Fruit fly (Drosophila melanogaster) whole organism, embryonic: ENCODE data around the gene Gs2.

Experiments
- Bgb ChIP-seq: fragments of 200-800 bp; sonication (Bioruptor generic); IDR thresholded peaks from 2 replicates; pipeline ENCODE4 v1.3.6; 2022; ENCODE audit warnings: missing biosample characterization, missing genetic modification characterization; ENCODE audit not compliant: partially characterized antibody
- CG12155 ChIP-seq: fragments of 200-800 bp; sonication (Bioruptor generic); optimal IDR thresholded peaks from 3 replicates; lab custom pipeline; 2016; ENCODE audit warnings: missing biosample characterization, missing genetic modification characterization
- CG14710 ChIP-seq: fragments of 200-800 bp; sonication (Bioruptor generic); optimal IDR thresholded peaks from 3 replicates; lab custom pipeline; 2019; ENCODE audit warnings: missing biosample characterization, mild to moderate bottlenecking, missing genetic modification characterization, moderate library complexity
- CG7271 ChIP-seq: fragments of 200-800 bp; sonication (Bioruptor generic); optimal IDR thresholded peaks from 2 replicates; lab custom pipeline; 2018; ENCODE audit warnings: missing biosample characterization, mild to moderate bottlenecking, missing genetic modification characterization, moderate library complexity
- CG9817 ChIP-seq: fragments of 200-800 bp; sonication (Bioruptor generic); optimal IDR thresholded peaks from 2 replicates; lab custom pipeline; 2018; ENCODE audit warnings: missing biosample characterization, mild to moderate bottlenecking, missing genetic modification characterization, moderate library complexity
- Chrac-16 ChIP-seq: fragments of 200-800 bp; sonication (Bioruptor generic); optimal IDR thresholded peaks from 3 replicates; lab custom pipeline; 2016; ENCODE audit warnings: missing biosample characterization, missing genetic modification characterization
- Hmr ChIP-seq: fragments of 200-800 bp; sonication (Bioruptor generic); optimal IDR thresholded peaks from 3 replicates; lab custom pipeline; 2017; ENCODE audit warnings: mild to moderate bottlenecking, missing biosample characterization, missing genetic modification reagents, missing genetic modification characterization
- jing ChIP-seq: fragments of 200-800 bp; sonication (Bioruptor generic); optimal IDR thresholded peaks from 2 replicates; lab custom pipeline; 2018; ENCODE audit warnings: missing biosample characterization, mild to moderate bottlenecking, missing genetic modification characterization
- lilli ChIP-seq: fragments of 200-800 bp; sonication (Bioruptor generic); optimal IDR thresholded peaks from 3 replicates; lab custom pipeline; 2016; ENCODE audit warnings: missing biosample characterization, missing genetic modification characterization
- so ChIP-seq: fragments of 200-800 bp; sonication (Bioruptor generic); IDR thresholded peaks from 3 replicates; pipeline ENCODE4 v1.3.6; 2022; ENCODE audit warnings: missing biosample characterization, missing genetic modification characterization

DNA sequence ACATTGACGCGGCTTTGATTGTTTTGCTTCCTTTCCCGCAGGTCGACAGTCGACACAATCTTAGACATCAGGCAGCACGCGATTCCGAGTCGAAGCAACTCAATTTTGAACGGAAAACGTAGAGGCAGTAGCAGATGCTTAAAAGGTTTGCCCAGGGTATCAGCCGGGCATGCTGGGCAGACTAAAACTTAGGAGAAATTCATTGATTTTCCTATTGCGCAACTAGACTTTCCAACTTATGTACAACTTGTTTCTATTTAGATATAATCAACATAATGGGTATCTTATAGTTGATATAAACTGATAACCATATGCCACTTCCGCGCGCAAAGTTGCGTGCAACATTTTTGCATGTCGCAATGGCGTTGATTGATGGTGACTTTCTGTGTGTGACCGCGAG lies 44.1 kb downstream of the Gs2 start:
- TF ChIP-seq Hmr (GFP tag; lab: Kevin White, UChicago) (peak; percentile 2), CG7271 (tag; lab: Kevin White, UChicago) (no peak), Bgb (no peak), jing (no peak), so (0 out of 3 replicates have a peak, but pooled peaks have one; percentile 44), CG12155 (GFP tag; lab: Kevin White, UChicago) (no peak), CG9817 (tag; lab: Kevin White, UChicago) (no peak), lilli (GFP tag; lab: Kevin White, UChicago) (peak; percentile 22), CG14710 (tag; lab: Kevin White, UChicago) (no peak), Chrac-16 (GFP tag; lab: Kevin White, UChicago) (no peak)
